Worm (Caenorhabditis elegans): ENCODE data around the gene F53A9.3.

ce11 chrX:8739373-8739772 lies 31.2 kb downstream of the F53A9.3 start, which contains the start of gene M02D8.2:
- TF ChIP-seq flt-1 (GFP tag; IDR thresholded peaks at IDR 0.05) (no peak), ref-1 (GFP tag; conservative IDR thresholded peaks at IDR 0.05) (no peak), tab-1 (GFP tag; IDR thresholded peaks at IDR 0.05) (no peak)
